Fruit fly (Drosophila melanogaster) whole organism, larva: ENCODE results near the gene ATPsynO.
A peak's percentile ranks its signal among the peaks of the same experiment; 100 is the strongest.

Source experiments
- noc ChIP-seq: fragments of 200-800 bp; sonication (Bioruptor generic); optimal IDR thresholded peaks from 3 replicates; lab custom pipeline; 2019; ENCODE audit warnings: missing biosample characterization, mild to moderate bottlenecking, missing genetic modification characterization, moderate library complexity

Gene ATPsynO

DNA sequence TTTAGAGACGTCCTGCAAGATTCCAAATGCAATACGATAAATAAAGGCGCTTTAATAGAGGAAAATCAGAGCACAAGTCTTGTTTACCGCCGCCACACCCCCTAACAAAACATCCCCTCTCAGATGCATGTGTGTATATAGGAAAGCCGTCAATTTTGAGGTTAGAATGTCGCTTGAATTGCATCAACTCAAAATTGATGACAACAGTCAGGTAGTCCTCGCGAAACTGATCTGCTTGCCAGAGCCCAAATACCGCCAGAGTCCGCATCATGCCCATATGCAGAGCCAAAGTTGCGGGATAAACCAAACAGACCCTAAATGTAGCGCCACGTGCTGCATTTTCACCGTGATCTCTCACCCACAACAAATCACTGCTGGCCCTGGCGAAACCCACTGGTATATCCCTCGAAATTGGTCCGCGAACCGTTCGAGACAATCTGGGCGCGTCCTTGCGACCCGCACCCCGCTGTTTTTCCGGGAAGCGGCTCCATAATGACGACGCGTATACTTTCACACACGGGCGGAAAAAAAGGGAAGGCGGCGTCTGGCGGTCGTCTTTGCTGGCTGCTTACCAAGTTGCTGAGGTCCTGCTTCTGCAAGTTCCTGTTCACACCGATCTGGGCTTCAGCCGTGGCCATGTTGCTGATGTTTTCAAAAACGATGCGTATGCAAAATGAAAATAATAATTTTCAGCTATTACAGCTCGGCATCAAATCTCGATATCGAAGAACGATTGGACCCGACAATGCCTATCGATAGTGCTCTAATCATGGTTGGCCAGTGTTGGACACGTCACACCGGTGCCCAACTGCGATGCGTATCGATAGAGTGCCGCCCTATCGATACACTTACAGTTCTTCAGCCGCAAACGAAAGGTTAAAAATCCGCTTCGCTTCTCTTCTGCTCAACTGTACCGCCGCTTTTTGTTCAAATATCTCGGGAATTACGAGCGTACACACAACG, 2.4 kb upstream of the ATPsynO start, which contains the start of the genes eIF2gamma and Set:
Gene eIF2gamma, minus strand, starts transcription at position 749 of the 963 bp plus-strand sequence.
Gene Set, plus strand, starts transcription at position 843 of the 963 bp plus-strand sequence.
- no peak for TF ChIP-seq noc (tag; lab: Kevin White, UChicago)

DNA sequence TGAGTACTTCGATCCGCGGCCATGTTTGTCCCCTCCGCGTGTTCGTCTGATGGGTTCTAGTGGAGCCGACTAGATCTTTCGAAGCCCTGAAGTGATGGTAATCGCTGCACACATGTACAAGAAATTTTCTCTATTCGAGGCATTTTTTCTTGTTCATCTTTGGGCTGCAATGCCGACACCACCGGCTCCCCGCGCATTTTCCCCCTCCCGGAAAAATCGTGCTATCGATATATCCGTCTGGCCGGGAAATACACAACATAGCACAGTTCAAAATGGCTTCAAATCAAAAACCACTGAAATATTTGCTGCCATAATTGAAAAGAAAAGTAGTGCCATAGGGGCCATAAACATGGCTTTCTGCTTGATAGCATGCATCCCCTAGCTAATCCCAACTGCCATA, 1.4 kb upstream of the ATPsynO start:
- TF ChIP-seq noc (tag; lab: Kevin White, UChicago), result no peak

DNA sequence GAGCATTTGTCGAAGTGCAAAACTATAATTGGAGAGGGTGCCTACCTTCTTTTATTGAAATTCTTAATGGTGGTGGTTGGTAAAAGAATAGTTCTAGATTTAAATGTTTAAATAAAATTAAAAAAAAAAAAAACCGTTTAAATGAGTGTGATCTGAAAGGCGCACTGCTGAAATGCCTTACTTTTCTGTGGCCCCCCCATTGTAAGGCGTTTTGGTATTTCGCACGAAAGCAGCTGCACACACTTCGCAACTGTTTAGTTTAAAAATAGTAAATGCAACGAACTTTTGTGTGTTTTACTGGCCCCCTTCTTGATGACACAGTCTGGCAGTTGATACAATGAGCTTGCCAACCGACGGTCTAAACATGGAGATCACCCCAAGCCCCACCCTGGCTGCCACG, 3.0 kb downstream of the ATPsynO start, which contains the start of the genes CG14864 and Zip88E:
Gene CG14864, minus strand, starts transcription at position 113 of the 400 bp plus-strand sequence.
Gene Zip88E, plus strand, starts transcription at position 237 of the 400 bp plus-strand sequence.
- no peak for TF ChIP-seq noc (tag; lab: Kevin White, UChicago)

DNA sequence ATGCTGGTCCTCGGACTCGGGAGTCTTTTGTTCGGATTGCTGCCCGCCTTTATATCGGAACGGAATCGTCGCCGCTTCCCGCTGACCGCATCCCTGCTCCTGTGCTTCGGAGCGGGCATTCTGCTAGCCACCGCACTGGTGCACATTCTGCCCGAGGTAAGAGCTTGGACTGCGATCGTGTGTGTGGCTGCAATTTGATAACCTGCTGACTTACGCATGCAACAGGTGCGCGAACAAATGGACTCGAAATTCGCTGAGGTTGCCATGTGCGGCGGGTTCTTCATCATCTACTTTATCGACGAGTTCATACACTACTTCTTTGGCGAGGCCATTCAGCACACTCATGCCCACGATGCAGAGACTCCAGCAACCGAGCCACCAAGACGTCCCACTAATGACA, 3.5 kb downstream of the ATPsynO start:
- no peak for TF ChIP-seq noc (tag; lab: Kevin White, UChicago)

DNA sequence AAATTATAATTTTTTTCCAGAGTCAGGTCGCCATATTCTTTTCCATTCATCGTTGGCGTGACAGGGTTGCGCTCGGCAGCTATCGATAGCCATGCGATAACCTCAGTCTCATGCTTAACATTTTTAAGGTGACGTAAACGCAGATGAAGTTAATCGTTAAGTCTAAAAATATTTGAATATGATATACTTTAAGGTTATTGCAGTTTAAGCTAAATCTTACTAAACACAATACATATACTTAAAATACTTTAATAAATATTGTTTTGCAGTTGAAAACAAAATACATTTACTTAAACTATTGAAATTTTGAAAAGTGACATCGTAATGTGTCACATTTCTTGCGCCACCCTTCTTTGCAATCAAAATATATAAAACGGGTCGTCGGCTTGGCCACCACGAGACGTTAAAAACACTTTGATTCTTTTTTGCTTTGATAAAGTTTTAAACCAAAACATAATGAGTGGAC, 9.8 kb downstream of the ATPsynO start, which contains the start of the genes Cp190 and CG4338:
Gene Cp190, minus strand, starts transcription at position 84 of the 466 bp plus-strand sequence.
Gene CG4338, plus strand, starts transcription at position 365 of the 466 bp plus-strand sequence.
- TF ChIP-seq noc (tag; lab: Kevin White, UChicago), result peak; percentile 98

DNA sequence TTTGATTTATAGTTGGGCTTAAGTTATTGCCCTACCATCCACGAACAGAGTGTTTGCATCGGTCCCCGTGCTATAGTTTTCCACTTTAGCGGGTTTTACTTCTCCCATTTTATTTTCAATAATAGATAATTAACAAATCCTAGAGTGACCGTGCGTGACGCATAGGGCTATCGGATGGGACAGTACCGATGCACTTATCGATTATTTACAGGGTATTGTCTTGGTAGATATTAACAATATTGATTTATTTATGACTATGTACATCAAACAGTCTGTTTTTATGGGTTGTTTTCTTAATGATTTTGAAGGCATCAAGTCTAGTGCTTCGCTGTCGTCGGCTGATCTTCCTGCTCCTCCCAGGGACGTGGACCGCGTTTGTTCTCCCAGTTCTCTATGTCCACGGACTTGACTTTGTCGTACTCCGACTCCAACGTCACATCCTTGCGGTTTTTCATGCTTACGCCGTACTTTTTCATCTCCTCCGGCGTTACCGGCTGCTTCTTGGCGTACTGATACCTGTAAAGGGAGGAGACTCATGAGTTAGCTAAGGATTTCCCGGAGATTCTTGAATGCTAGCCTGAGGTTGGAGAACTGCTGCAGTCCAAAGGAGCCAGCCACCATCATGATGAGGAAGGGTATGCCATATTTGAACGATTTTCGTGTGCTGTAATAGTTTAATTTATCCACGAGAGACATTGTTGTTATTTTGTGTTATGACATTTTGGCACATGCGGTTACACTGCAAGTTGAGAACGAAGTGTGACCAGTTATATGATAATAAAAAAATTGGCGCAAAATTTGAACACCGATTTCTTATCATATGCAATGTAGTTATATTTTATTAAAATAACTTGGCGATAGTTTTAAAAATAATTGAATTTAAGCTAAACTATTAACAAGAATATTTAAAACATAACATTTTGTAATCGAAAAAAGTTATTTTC, 12.8 kb downstream of the ATPsynO start, which contains the start of the genes MRG15 and Tm1:
Gene MRG15, minus strand, starts transcription at position 184 of the 944 bp plus-strand sequence.
Gene Tm1, plus strand, starts transcription at position 295 of the 944 bp plus-strand sequence.
- no peak for TF ChIP-seq noc (tag; lab: Kevin White, UChicago)

DNA sequence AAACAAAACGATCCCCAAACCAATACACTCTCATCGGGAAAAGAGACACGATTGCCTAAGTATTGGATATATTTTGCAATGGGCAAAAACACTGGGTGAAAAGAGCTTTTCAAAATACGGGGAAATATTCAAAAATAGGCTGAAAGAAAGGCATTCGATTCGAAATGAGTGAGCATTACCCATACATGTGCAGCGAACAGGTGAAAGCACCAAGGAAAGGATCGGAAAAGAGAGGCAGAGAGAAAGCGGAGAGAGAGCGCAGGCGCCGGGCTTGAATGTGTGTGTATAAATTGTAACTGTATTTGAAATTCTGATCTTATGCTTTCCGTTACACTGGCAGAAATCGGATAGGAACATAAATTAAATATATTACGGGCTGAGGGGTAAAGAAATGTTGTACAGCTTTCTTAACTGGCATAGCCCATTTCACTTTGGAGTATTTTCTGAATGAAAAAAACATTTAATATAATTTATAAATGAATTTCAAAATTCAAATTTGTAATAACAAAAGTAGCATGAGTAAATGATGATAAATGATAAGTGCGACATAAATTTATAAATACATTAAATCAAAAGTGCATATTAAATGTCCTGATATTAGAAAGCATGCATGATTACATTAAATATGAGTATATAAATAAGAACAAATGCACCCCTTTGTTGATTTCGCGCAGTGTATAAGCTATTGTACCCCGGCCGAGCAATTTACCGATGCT, 15.4 kb downstream of the ATPsynO start:
- peak; percentile 48 for TF ChIP-seq noc (tag; lab: Kevin White, UChicago)

DNA sequence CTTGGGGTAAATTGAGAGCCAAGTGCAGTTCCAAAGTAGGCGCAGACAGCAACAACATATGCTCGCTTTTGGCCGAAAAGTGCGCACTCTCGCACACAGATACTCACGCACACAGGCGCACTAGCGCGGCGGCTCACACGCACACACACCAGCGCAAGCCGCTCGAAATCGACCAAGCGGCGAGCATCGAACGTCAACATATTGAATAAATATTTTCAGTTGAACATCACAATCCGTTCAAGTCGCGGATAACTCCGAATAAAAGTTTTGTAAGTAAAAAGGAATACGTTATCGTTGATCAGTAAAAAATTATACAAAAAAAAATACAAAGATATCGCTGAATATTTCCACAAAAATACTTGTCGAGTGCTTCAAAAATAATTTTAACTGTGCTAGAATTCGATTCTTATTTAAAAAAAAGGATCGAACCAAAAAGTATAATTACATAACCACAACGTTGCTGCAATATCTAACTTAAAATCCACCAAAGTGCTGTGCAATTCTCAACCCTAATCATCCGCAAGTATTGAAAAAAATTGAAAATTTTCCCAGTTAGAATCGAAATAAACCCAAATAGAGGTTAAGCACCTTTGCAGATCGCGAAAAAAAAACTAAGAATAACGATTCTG, 16.1 kb downstream of the ATPsynO start:
- no peak for TF ChIP-seq noc (tag; lab: Kevin White, UChicago)

DNA sequence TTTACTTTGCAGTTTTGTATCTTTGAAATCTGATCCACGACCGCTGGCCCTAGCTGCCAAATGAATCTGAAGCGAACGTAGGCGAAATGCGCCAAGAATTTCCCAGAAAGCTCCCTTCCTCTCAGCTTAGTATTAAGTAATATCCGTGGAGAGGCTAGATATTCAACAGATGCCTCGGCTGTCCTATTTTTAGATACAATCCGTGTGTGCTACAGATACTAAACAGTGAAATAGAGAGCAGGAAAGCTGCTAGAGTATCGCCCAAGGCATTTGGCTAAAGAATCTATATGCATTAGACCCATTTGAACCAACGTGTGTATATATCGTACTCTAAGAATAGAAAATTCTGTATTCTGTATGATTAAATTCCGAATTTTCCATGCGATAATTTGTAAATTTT, 16.9 kb downstream of the ATPsynO start:
- no peak for TF ChIP-seq noc (tag; lab: Kevin White, UChicago)

DNA sequence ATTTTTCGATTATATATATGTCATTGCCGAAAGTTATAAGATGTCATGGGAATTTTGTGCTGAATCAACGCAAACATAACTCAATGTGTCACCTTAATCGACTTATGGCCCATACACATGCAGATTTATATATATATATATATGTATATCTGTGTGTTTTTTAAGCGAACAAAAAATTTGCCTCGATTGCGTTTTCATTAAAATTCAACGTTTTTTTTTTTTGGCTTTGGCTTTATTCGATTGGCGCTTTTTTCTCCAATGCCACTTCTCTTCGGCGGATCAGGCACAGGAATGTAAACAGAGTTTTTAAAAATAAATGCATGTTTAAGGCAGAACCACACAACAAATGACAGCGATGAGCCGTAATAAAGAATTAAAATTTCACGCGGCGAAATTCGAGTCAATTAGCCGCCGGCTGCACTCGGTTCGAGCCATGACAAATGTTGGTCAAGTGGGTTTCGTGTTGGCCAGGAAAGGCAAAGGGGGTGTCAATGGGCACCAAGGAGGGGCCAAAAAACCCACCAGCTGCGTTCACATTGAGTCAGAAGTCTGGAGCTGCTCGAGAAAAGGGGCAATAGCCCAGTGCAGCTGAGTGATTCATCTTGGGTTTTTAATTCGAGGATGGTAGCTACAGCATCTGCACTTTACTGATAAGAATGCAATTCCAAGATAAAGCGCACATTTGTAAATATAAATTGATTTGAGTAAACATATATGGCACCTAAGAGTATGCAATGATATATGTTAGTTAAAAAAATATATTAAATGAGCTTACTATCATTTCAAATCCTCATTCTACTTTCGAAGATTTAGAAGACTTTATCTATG, 17.8 kb downstream of the ATPsynO start:
- TF ChIP-seq noc (tag; lab: Kevin White, UChicago), result no peak

DNA sequence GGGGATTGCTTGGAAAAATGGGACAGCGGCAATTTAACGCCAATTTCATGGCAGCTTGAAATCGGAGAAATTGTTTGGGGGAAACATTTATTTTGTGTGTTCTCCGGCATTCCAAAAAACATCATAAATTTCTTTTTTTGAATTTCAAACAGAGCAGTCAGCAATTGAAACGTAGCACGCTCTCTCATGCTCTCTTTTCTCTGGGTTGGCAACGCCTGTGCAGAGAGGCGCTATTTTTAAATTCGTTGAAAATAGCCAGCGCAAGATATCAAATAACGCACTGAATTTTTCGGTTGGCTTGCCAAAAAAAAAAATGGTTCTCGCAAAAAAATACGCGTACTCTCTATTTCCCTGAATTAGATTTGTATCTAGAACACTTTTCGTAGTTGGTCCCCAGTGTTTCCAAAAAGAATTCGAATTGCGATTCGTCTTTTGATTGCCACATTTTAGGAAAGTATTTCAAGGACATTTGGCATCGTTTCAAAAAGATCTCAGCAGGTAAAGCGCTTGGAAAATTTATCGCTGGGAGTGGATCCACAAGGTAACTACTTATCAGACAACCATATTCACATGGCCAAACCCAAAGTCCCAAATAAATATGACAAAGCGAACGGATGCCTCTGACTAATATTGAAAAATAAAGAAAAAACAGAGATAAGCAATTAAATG, 20.8 kb downstream of the ATPsynO start:
- no peak for TF ChIP-seq noc (tag; lab: Kevin White, UChicago)

DNA sequence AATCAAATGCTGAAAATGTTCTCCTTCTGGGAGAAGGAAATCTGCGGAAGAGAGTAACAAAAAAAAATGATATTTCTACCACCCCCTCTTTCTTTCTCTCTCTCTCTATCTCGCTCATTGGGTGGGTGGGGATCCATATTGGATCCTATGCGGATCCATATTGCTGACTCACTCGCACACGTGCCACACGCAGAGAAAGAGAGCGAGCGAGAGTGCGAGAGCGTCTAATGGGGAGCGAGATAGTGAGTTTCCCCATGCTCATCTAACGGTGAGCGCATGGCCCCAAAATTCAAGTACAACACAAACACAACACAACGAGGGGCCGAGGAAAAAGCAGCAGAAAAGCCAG, 21.3 kb downstream of the ATPsynO start:
- peak; percentile 23 for TF ChIP-seq noc (tag; lab: Kevin White, UChicago)

DNA sequence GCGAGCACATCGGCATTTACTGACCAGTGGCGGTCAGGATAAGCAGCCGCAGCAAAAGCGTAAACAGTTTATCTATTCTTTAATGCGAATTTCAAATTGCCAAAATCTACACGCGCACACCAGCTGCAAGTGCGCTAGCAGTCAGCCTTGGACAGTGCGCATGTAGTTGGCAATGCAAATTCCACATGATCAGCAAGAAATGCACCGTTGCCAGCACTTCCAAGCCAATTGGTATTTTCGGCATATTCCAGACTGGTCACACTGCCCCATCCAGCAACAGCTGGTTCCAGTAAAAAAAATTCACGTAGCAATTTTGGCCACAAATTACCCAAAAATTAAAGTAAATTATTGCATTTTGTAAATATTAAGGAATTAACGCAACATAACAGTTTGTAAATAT, 22.4 kb downstream of the ATPsynO start:
- TF ChIP-seq noc (tag; lab: Kevin White, UChicago), result no peak
